Worm (Caenorhabditis elegans) whole organism, mixed stage, embryonic: Measurements from ENCODE around the gene lgc-5.
"Not testable (repeated sequence)": the region's sequence is repeated elsewhere in the genome, so short reads cannot be mapped to it uniquely, and the experiment has no call there.

ENCODE experiments used
- ceh-39 ChIP-seq: fragments of 150-350 bp; optimal IDR thresholded peaks from 2 replicates; lab custom pipeline; 2014; ENCODE audit warnings: missing biosample characterization, missing genetic modification characterization
- elt-3 ChIP-seq: fragments of 150-350 bp; optimal IDR thresholded peaks from 2 replicates; lab custom pipeline; 2014; ENCODE audit warnings: missing biosample characterization, missing genetic modification characterization
- lin-32 ChIP-seq: fragments of 200-800 bp; sonication (Bioruptor generic); optimal IDR thresholded peaks from 2 replicates; lab custom pipeline; 2018; ENCODE audit warnings: mild to moderate bottlenecking, missing genetic modification characterization, missing compliant biosample characterization
- mep-1 ChIP-seq: fragments of 150-350 bp; optimal IDR thresholded peaks from 2 replicates; lab custom pipeline; 2017; ENCODE audit warnings: missing biosample characterization, missing genetic modification reagents, missing genetic modification characterization, inconsistent platforms
- mls-2 ChIP-seq: sonication (generic microtip); optimal IDR thresholded peaks from 2 replicates; lab custom pipeline; 2016; ENCODE audit warnings: mild to moderate bottlenecking, missing genetic modification characterization, moderate library complexity, missing compliant biosample characterization
- nhr-12 ChIP-seq: fragments of 150-350 bp; optimal IDR thresholded peaks from 2 replicates; lab custom pipeline; 2014; ENCODE audit warnings: missing biosample characterization, missing genetic modification characterization
- pha-4 ChIP-seq: fragments of 150-350 bp; optimal IDR thresholded peaks from 2 replicates; lab custom pipeline; 2018; ENCODE audit warnings: missing biosample characterization, missing genetic modification reagents, missing genetic modification characterization
- snpc-4 ChIP-seq: fragments of 150-350 bp; optimal IDR thresholded peaks from 2 replicates; lab custom pipeline; 2014; ENCODE audit warnings: missing biosample characterization, missing genetic modification characterization
- unc-39 ChIP-seq: fragments of 150-350 bp; optimal IDR thresholded peaks from 2 replicates; lab custom pipeline; 2014; ENCODE audit warnings: missing biosample characterization, missing genetic modification characterization
- unc-62 ChIP-seq: fragments of 150-350 bp; optimal IDR thresholded peaks from 2 replicates; lab custom pipeline; 2014; ENCODE audit warnings: missing biosample characterization, missing genetic modification reagents, missing genetic modification characterization

- not testable (repeated sequence) for TF ChIP-seq elt-3 (tag; lab: Kevin White, UChicago); snpc-4; lin-32; ceh-39 (tag; lab: Kevin White, UChicago); nhr-12 (tag; lab: Kevin White, UChicago); unc-39; unc-62 (GFP tag; lab: Kevin White, UChicago); mep-1; mls-2 (tag; lab: Kevin White, UChicago); pha-4 (tag; lab: Kevin White, UChicago)
Observed at ce11 chrIV:8389139-8389538, 46.7 kb downstream of the lgc-5 start, which contains the start of gene D2096.10.
